Worm (Caenorhabditis elegans) whole organism, young adult: ENCODE results near the gene T19D7.7.

Experiments used
- B0336.3 ChIP-seq: fragments of 200-800 bp; sonication (Bioruptor generic); IDR thresholded peaks from 2 replicates; pipeline ENCODE4 v1.3.6; 2022; ENCODE audit warnings: missing genetic modification characterization, missing compliant biosample characterization
- K11D2.4 ChIP-seq: fragments of 200-800 bp; sonication (Bioruptor generic); IDR thresholded peaks from 2 replicates; pipeline ENCODE4 v1.3.6; 2022; ENCODE audit warnings: missing genetic modification reagents, missing genetic modification characterization, missing compliant biosample characterization
- K12H6.12 ChIP-seq: fragments of 200-800 bp; sonication (Bioruptor generic); optimal IDR thresholded peaks from 2 replicates; lab custom pipeline; 2018; ENCODE audit warnings: mild to moderate bottlenecking, missing genetic modification characterization, missing compliant biosample characterization
- ceh-58 ChIP-seq: fragments of 200-800 bp; sonication (Bioruptor generic); IDR thresholded peaks from 2 replicates; pipeline ENCODE4 v1.3.6; 2022; ENCODE audit warnings: missing genetic modification characterization, missing compliant biosample characterization
- egrh-3 ChIP-seq: fragments of 200-800 bp; sonication (Bioruptor generic); IDR thresholded peaks from 2 replicates; pipeline ENCODE4 v1.3.6; 2022; ENCODE audit warnings: missing genetic modification reagents, missing genetic modification characterization, missing compliant biosample characterization
- ets-4 ChIP-seq: fragments of 200-800 bp; sonication (Bioruptor generic); optimal IDR thresholded peaks from 2 replicates; lab custom pipeline; 2018; ENCODE audit warnings: mild to moderate bottlenecking, missing genetic modification characterization, missing compliant biosample characterization
- fkh-3 ChIP-seq: sonication (generic microtip); optimal IDR thresholded peaks from 2 replicates; lab custom pipeline; 2016; ENCODE audit warnings: mild to moderate bottlenecking, missing genetic modification characterization, missing compliant biosample characterization
- lin-35 ChIP-seq, 3 experiments: fragments of 150-350 bp in 2 of 3; sonication (generic microtip) in 1 of 3; optimal IDR thresholded peaks; 2 replicates each; lab custom pipeline; 2014 to 2018; ENCODE audit warnings: missing biosample characterization in 3 of 3, missing genetic modification characterization in 3 of 3, missing genetic modification reagents in 3 of 3
- nfya-1 ChIP-seq: sonication (generic microtip); optimal IDR thresholded peaks from 2 replicates; lab custom pipeline; 2017; ENCODE audit warnings: antibody characterized with exemption, missing compliant biosample characterization, missing genetic modification characterization, borderline replicate concordance; ENCODE audit not compliant: insufficient read depth
- pha-4 ChIP-seq: fragments of 150-350 bp; sonication (generic microtip); optimal IDR thresholded peaks from 2 replicates; lab custom pipeline; 2014; ENCODE audit warnings: missing biosample characterization, missing genetic modification reagents, missing genetic modification characterization
- snpc-4 ChIP-seq, 5 experiments: fragments of 150-350 bp in 1 of 5; sonication (generic microtip) in 4 of 5; optimal IDR thresholded peaks; 2 replicates each; lab custom pipeline; 2014 to 2018; ENCODE audit warnings: missing genetic modification characterization in 5 of 5, missing biosample characterization in 3 of 5, antibody characterized with exemption in 2 of 5, mild to moderate bottlenecking in 2 of 5, missing compliant biosample characterization in 2 of 5, missing genotype in 2 of 5, moderate library complexity in 2 of 5, missing genetic modification reagents in 1 of 5

- TF ChIP-seq B0336.3 (no peak), egrh-3 (no peak), pha-4 (no peak), K12H6.12 (no peak), snpc-4 (GFP tag; optimal IDR thresholded peaks at IDR 0.05; lab: Kevin White, UChicago) (no peak), snpc-4 (tag; optimal IDR thresholded peaks at IDR 0.05; lab: Kevin White, UChicago) (no peak), K11D2.4 (GFP tag; lab: Robert Waterston, UW) (no peak), ets-4 (no peak), lin-35 (GFP tag; optimal IDR thresholded peaks at IDR 0.05; lab: Kevin White, UChicago) (no peak), fkh-3 (tag; lab: Kevin White, UChicago) (no peak), nfya-1 (no peak), ceh-58 (GFP tag; lab: Robert Waterston, UW) (no peak)
These were observed 33.6 kb upstream of the T19D7.7 start, which contains the start of gene irk-2 for ce11 chrX:714398-714797.
